Worm (Caenorhabditis elegans) whole organism, L2 larva: ENCODE data around the gene fbxb-41.

Experiments
- R02D3.7 ChIP-seq: fragments of 150-350 bp; optimal IDR thresholded peaks from 2 replicates; lab custom pipeline; 2014; ENCODE audit warnings: missing biosample characterization, missing genetic modification characterization
- ceh-82 ChIP-seq: fragments of 150-350 bp; optimal IDR thresholded peaks from 2 replicates; lab custom pipeline; 2014; ENCODE audit warnings: missing biosample characterization, missing genetic modification characterization
- egl-27 ChIP-seq: sonication (generic microtip); optimal IDR thresholded peaks from 3 replicates; lab custom pipeline; 2017; ENCODE audit warnings: missing biosample characterization, missing genetic modification reagents, missing genetic modification characterization
- elt-1 ChIP-seq: fragments of 150-350 bp; optimal IDR thresholded peaks from 2 replicates; lab custom pipeline; 2014; ENCODE audit warnings: missing biosample characterization, missing genetic modification characterization
- gmeb-1 ChIP-seq: fragments of 150-350 bp; optimal IDR thresholded peaks from 2 replicates; lab custom pipeline; 2014; ENCODE audit warnings: missing biosample characterization, missing genetic modification characterization
- mab-5 ChIP-seq: fragments of 150-350 bp; optimal IDR thresholded peaks from 2 replicates; lab custom pipeline; 2014; ENCODE audit warnings: missing biosample characterization, missing genetic modification characterization
- mbf-1 ChIP-seq: sonication (generic microtip); optimal IDR thresholded peaks from 2 replicates; lab custom pipeline; 2017; ENCODE audit warnings: missing biosample characterization, missing genetic modification characterization
- mdl-1 ChIP-seq, 2 experiments: fragments of 150-350 bp in 1 of 2; sonication (generic microtip) in 1 of 2; optimal IDR thresholded peaks; 2 replicates each; lab custom pipeline; 2017; ENCODE audit warnings: missing biosample characterization in 2 of 2, missing genetic modification characterization in 2 of 2
- unc-39 ChIP-seq: fragments of 150-350 bp; optimal IDR thresholded peaks from 2 replicates; lab custom pipeline; 2014; ENCODE audit warnings: missing biosample characterization, missing genetic modification characterization
- zag-1 ChIP-seq: fragments of 150-350 bp; optimal IDR thresholded peaks from 2 replicates; lab custom pipeline; 2014; ENCODE audit warnings: missing biosample characterization, missing genetic modification characterization
- ztf-11 ChIP-seq: sonication (generic microtip); optimal IDR thresholded peaks from 2 replicates; lab custom pipeline; 2017; ENCODE audit warnings: missing biosample characterization, missing genetic modification characterization
- ztf-4 ChIP-seq: fragments of 150-350 bp; optimal IDR thresholded peaks from 2 replicates; lab custom pipeline; 2014; ENCODE audit warnings: missing biosample characterization, missing genetic modification characterization

DNA sequence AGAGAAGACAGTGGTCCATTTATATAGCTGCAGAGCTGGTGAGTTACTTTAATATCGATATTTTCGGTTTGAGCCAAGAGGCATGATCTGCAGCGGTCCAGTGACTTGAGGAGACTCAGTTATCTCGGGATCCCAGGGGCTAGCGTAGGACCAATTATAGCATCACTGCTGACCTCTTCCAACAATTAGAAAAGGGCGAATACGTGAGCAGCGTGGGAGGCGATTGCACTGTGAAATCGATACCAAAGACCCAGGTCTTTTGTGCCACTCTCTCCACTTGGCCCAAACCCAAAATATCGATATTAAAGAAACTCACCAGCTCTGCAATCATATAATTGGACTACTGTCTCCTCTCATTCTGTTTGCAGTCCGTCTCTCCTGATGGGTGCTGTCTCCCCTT lies 7.7 kb upstream of the fbxb-41 start, which contains the start of gene fbxb-40:
- TF ChIP-seq ztf-4 (tag; lab: Kevin White, UChicago) (no peak), mab-5 (no peak), zag-1 (tag; lab: Kevin White, UChicago) (no peak), ceh-82 (tag; lab: Kevin White, UChicago) (no peak), egl-27 (tag; lab: Kevin White, UChicago) (no peak), mbf-1 (tag; lab: Kevin White, UChicago) (no peak), ztf-11 (tag; lab: Kevin White, UChicago) (no peak), gmeb-1 (tag; lab: Kevin White, UChicago) (no peak), R02D3.7 (tag; lab: Kevin White, UChicago) (no peak), mdl-1 (tag; optimal IDR thresholded peaks at IDR 0.05; lab: Kevin White, UChicago) (no peak), unc-39 (tag; lab: Kevin White, UChicago) (no peak), elt-1 (tag; lab: Kevin White, UChicago) (no peak)
